Worm (Caenorhabditis elegans): ENCODE measurements around the gene ndua-7.

ce11 chrII:13521179-13521616 lies 26.8 kb upstream of the ndua-7 start:
- no peak for TF ChIP-seq med-1 (GFP tag; optimal IDR thresholded peaks at IDR 0.05; ENCODE audit: insufficient read depth)
- no peak for TF ChIP-seq flt-1 (GFP tag; IDR thresholded peaks at IDR 0.05)
- no peak for TF ChIP-seq T22C8.4 (GFP tag; IDR thresholded peaks at IDR 0.05)
- TF ChIP-seq tab-1 (GFP tag; IDR thresholded peaks at IDR 0.05): no peak

All from whole organism, midembryonic.